Fruit fly (Drosophila melanogaster) whole organism, wandering third instar larva: Measurements from ENCODE around the gene CG17819.

Source experiments
- CrebA ChIP-seq: fragments of 200-800 bp; sonication (Bioruptor generic); optimal IDR thresholded peaks from 2 replicates; lab custom pipeline; 2016; ENCODE audit warnings: missing biosample characterization, mild to moderate bottlenecking, missing genetic modification characterization, borderline replicate concordance
- HLH106 ChIP-seq: fragments of 200-800 bp; optimal IDR thresholded peaks from 3 replicates; lab custom pipeline; 2019; ENCODE audit warnings: missing biosample characterization, mild to moderate bottlenecking, missing genetic modification characterization, moderate library complexity
- Mio ChIP-seq: sonication (Bioruptor generic); optimal IDR thresholded peaks from 2 replicates; lab custom pipeline; 2016; ENCODE audit warnings: missing biosample characterization, missing genetic modification characterization
- OdsH ChIP-seq: fragments of 200-800 bp; sonication (Bioruptor generic); optimal IDR thresholded peaks from 2 replicates; lab custom pipeline; 2016; ENCODE audit warnings: missing biosample characterization, mild to moderate bottlenecking, missing genetic modification characterization
- Sp1 ChIP-seq: fragments of 200-800 bp; sonication (Bioruptor generic); optimal IDR thresholded peaks from 3 replicates; lab custom pipeline; 2019; ENCODE audit warnings: missing biosample characterization, mild to moderate bottlenecking, missing genetic modification characterization, moderate library complexity
- Vsx2 ChIP-seq: fragments of 200-300, 225-300 bp; sonication (Bioruptor generic); optimal IDR thresholded peaks from 2 replicates; lab custom pipeline; 2018; ENCODE audit warnings: missing biosample characterization, missing genetic modification characterization; ENCODE audit not compliant: partially characterized antibody
- h ChIP-seq: fragments of 200-800 bp; sonication (Bioruptor generic); optimal IDR thresholded peaks from 3 replicates; lab custom pipeline; 2016; ENCODE audit warnings: missing biosample characterization, mild to moderate bottlenecking, missing genetic modification characterization
- jim ChIP-seq: fragments of 175-275, 200-325 bp; sonication (Bioruptor generic); optimal IDR thresholded peaks from 2 replicates; lab custom pipeline; 2016; ENCODE audit warnings: missing biosample characterization, mild to moderate bottlenecking, missing genetic modification characterization
- pan ChIP-seq: fragments of >200 bp; optimal IDR thresholded peaks from 2 replicates; lab custom pipeline; 2017
- psq ChIP-seq: fragments of 200-800 bp; sonication (Bioruptor generic); optimal IDR thresholded peaks from 3 replicates; lab custom pipeline; 2017; ENCODE audit warnings: missing biosample characterization, mild to moderate bottlenecking, missing genetic modification characterization, moderate library complexity
- rgr ChIP-seq: fragments of 200-800 bp; sonication (Bioruptor generic); optimal IDR thresholded peaks from 3 replicates; lab custom pipeline; 2016; ENCODE audit warnings: missing biosample characterization, mild to moderate bottlenecking, missing genetic modification characterization
- sv ChIP-seq: fragments of 200-800 bp; sonication (Bioruptor generic); optimal IDR thresholded peaks from 3 replicates; lab custom pipeline; 2016; ENCODE audit warnings: missing biosample characterization, missing genetic modification characterization
- usp ChIP-seq: fragments of >200 bp; optimal IDR thresholded peaks from 2 replicates; lab custom pipeline; 2017; ENCODE audit warnings: missing biosample characterization, missing genetic modification characterization

- no peak for TF ChIP-seq pan (lab: Kevin White, UChicago)
- no peak for TF ChIP-seq usp
- TF ChIP-seq h (GFP tag; lab: Kevin White, UChicago) = peak; percentile 0
- TF ChIP-seq sv = no peak
- TF ChIP-seq rgr (GFP tag; lab: Kevin White, UChicago) = no peak
- no peak for TF ChIP-seq Sp1
- no peak for TF ChIP-seq jim (GFP tag; lab: Kevin White, UChicago)
- TF ChIP-seq Vsx2 (GFP tag; lab: Kevin White, UChicago) = no peak
- TF ChIP-seq CrebA (GFP tag; lab: Kevin White, UChicago) = no peak
- no peak for TF ChIP-seq psq
- TF ChIP-seq Mio = no peak
- no peak for TF ChIP-seq HLH106
- TF ChIP-seq OdsH (GFP tag; lab: Kevin White, UChicago) = no peak
Measured at dm6 chr3R:21888696-21889602, 3.6 kb upstream of the CG17819 start, which contains the start of gene CG43844.
